Worm (Caenorhabditis elegans) whole organism, L1 larva: ENCODE results near the gene ZK512.2.
A peak's percentile ranks its signal among the peaks of the same experiment; 100 is the strongest.

Experiments used
- C04F5.9 ChIP-seq: sonication (generic microtip); optimal IDR thresholded peaks from 2 replicates; lab custom pipeline; 2016; ENCODE audit warnings: missing genetic modification characterization, missing compliant biosample characterization
- C16A3.4 ChIP-seq: fragments of 150-350 bp; optimal IDR thresholded peaks from 2 replicates; lab custom pipeline; 2014; ENCODE audit warnings: missing biosample characterization, missing genetic modification characterization
- C34B4.2 ChIP-seq: sonication (generic microtip); optimal IDR thresholded peaks from 2 replicates; lab custom pipeline; 2017; ENCODE audit warnings: mild to moderate bottlenecking, missing genetic modification characterization, missing compliant biosample characterization
- F16B12.6 ChIP-seq: fragments of 150-350 bp; optimal IDR thresholded peaks from 2 replicates; lab custom pipeline; 2014; ENCODE audit warnings: missing biosample characterization, missing genetic modification characterization
- Y116A8C.19 ChIP-seq: sonication (generic microtip); optimal IDR thresholded peaks from 2 replicates; lab custom pipeline; 2016; ENCODE audit warnings: missing compliant biosample characterization, missing genetic modification characterization, borderline replicate concordance
- ceh-8 ChIP-seq: fragments of 200-800 bp; sonication (Bioruptor generic); optimal IDR thresholded peaks from 2 replicates; lab custom pipeline; 2018; ENCODE audit warnings: mild to moderate bottlenecking, missing genetic modification characterization, moderate library complexity, missing compliant biosample characterization
- ceh-82 ChIP-seq, 3 experiments: fragments of 150-350 bp in 1 of 3; sonication (generic microtip) in 2 of 3; optimal IDR thresholded peaks; 2 replicates each; lab custom pipeline; 2014 to 2017; ENCODE audit warnings: missing biosample characterization in 3 of 3, missing genetic modification characterization in 3 of 3
- ceh-88 ChIP-seq: fragments of 200-800 bp; sonication (Bioruptor generic); IDR thresholded peaks from 2 replicates; pipeline ENCODE4 v1.3.6; 2022; ENCODE audit warnings: missing genetic modification characterization, missing compliant biosample characterization
- ceh-90 ChIP-seq: sonication (generic microtip); optimal IDR thresholded peaks from 2 replicates; lab custom pipeline; 2016; ENCODE audit warnings: missing genetic modification characterization, missing compliant biosample characterization
- dpl-1 ChIP-seq, 3 experiments: fragments of 150-350 bp in 2 of 3; sonication (generic microtip) in 1 of 3; optimal IDR thresholded peaks; 2 replicates each; lab custom pipeline; 2014 to 2017; ENCODE audit warnings: missing biosample characterization in 3 of 3, missing genetic modification characterization in 3 of 3, missing genetic modification reagents in 3 of 3
- dsc-1 ChIP-seq: sonication (generic microtip); optimal IDR thresholded peaks from 2 replicates; lab custom pipeline; 2016; ENCODE audit warnings: mild to moderate bottlenecking, missing genetic modification characterization, missing compliant biosample characterization
- efl-1 ChIP-seq, 4 experiments: fragments of 150-350 bp; optimal IDR thresholded peaks in 3 of 4; peaks in 1 of 4; 1 replicate in 1 of 4; 2 replicates in 3 of 4; lab custom pipeline; 2014; ENCODE audit warnings: missing biosample characterization in 2 of 4, missing genetic modification characterization in 2 of 4, missing genetic modification reagents in 2 of 4
- elt-2 ChIP-seq: sonication (generic microtip); optimal IDR thresholded peaks from 2 replicates; lab custom pipeline; 2016; ENCODE audit warnings: missing genetic modification characterization, mild to moderate bottlenecking, inconsistent platforms, missing compliant biosample characterization, missing genetic modification reagents
- elt-3 ChIP-seq, 6 experiments: fragments of 150-350 bp in 1 of 6; sonication (generic microtip); optimal IDR thresholded peaks; 2 replicates each; lab custom pipeline; 2017 to 2018; ENCODE audit warnings: missing biosample characterization in 6 of 6, missing genetic modification characterization in 6 of 6, inconsistent platforms in 1 of 6
- fkh-10 ChIP-seq: sonication (generic microtip); optimal IDR thresholded peaks from 2 replicates; lab custom pipeline; 2017; ENCODE audit warnings: missing biosample characterization, missing genetic modification reagents, missing genetic modification characterization
- fkh-8 ChIP-seq: sonication (generic microtip); optimal IDR thresholded peaks from 2 replicates; lab custom pipeline; 2016; ENCODE audit warnings: mild to moderate bottlenecking, missing genetic modification characterization, missing compliant biosample characterization
- fos-1 ChIP-seq: fragments of 150-350 bp; optimal IDR thresholded peaks from 2 replicates; lab custom pipeline; 2014; ENCODE audit warnings: missing biosample characterization, missing genetic modification characterization
- grh-1 ChIP-seq: fragments of 200-800 bp; sonication (Bioruptor generic); IDR thresholded peaks from 2 replicates; pipeline ENCODE4 v1.3.6; 2022; ENCODE audit warnings: missing genetic modification reagents, missing genetic modification characterization, missing compliant biosample characterization
- hlh-17 ChIP-seq: fragments of 200-800 bp; sonication (Bioruptor generic); optimal IDR thresholded peaks from 2 replicates; lab custom pipeline; 2018; ENCODE audit warnings: missing genetic modification characterization, mild to moderate bottlenecking, missing compliant biosample characterization, moderate library complexity, borderline replicate concordance
- hpl-2 ChIP-seq: fragments of 150-350 bp; optimal IDR thresholded peaks from 2 replicates; lab custom pipeline; 2014; ENCODE audit warnings: missing biosample characterization, missing genetic modification reagents, missing genetic modification characterization
- lin-14 ChIP-seq: fragments of 200-800 bp; sonication (Bioruptor generic); optimal IDR thresholded peaks from 2 replicates; lab custom pipeline; 2018; ENCODE audit warnings: mild to moderate bottlenecking, missing genetic modification characterization, moderate library complexity, missing compliant biosample characterization
- lin-35 ChIP-seq, 2 experiments: fragments of 150-350 bp; optimal IDR thresholded peaks; 2 replicates each; lab custom pipeline; 2014; ENCODE audit warnings: missing biosample characterization in 2 of 2, missing genetic modification characterization in 2 of 2, missing genetic modification reagents in 2 of 2
- lin-39 ChIP-seq: fragments of 150-350 bp; optimal IDR thresholded peaks from 2 replicates; lab custom pipeline; 2014; ENCODE audit warnings: missing biosample characterization, missing genetic modification reagents, missing genetic modification characterization
- mab-9 ChIP-seq: fragments of 200-800 bp; sonication (Bioruptor generic); IDR thresholded peaks from 2 replicates; pipeline ENCODE4 v1.3.6; 2022; ENCODE audit warnings: missing genetic modification reagents, missing genetic modification characterization, missing compliant biosample characterization
- mdl-1 ChIP-seq, 2 experiments: fragments of 150-350 bp; optimal IDR thresholded peaks; 2 replicates each; lab custom pipeline; 2014 to 2017; ENCODE audit warnings: missing biosample characterization in 2 of 2, missing genetic modification characterization in 2 of 2, inconsistent platforms in 1 of 2
- nhr-11 ChIP-seq: fragments of 150-350 bp; optimal IDR thresholded peaks from 2 replicates; lab custom pipeline; 2014; ENCODE audit warnings: missing biosample characterization, missing genetic modification characterization
- nhr-12 ChIP-seq: sonication (generic microtip); optimal IDR thresholded peaks from 2 replicates; lab custom pipeline; 2017; ENCODE audit warnings: missing biosample characterization, missing genetic modification characterization
- nhr-19 ChIP-seq: fragments of 200-800 bp; sonication (Bioruptor generic); conservative IDR thresholded peaks from 2 replicates; pipeline ENCODE4 v1.3.6; 2022; ENCODE audit warnings: missing genetic modification characterization, missing compliant biosample characterization
- nhr-28 ChIP-seq: fragments of 150-350 bp; optimal IDR thresholded peaks from 2 replicates; lab custom pipeline; 2014; ENCODE audit warnings: missing biosample characterization, missing genetic modification characterization
- nhr-76 ChIP-seq: sonication (generic microtip); optimal IDR thresholded peaks from 2 replicates; lab custom pipeline; 2017; ENCODE audit warnings: missing biosample characterization, missing genetic modification characterization
- nhr-84 ChIP-seq: sonication (generic microtip); optimal IDR thresholded peaks from 2 replicates; lab custom pipeline; 2017; ENCODE audit warnings: missing biosample characterization, missing genetic modification characterization
- nhr-85 ChIP-seq: sonication (generic microtip); peaks from one replicate; lab custom pipeline; 2016; ENCODE audit warnings: missing genetic modification characterization, inconsistent platforms, missing compliant biosample characterization
- nhr-90 ChIP-seq: sonication (generic microtip); optimal IDR thresholded peaks from 2 replicates; lab custom pipeline; 2016; ENCODE audit warnings: mild to moderate bottlenecking, missing genetic modification characterization, missing compliant biosample characterization; ENCODE audit not compliant: poor library complexity
- pag-3 ChIP-seq: sonication (generic microtip); optimal IDR thresholded peaks from 2 replicates; lab custom pipeline; 2017; ENCODE audit warnings: missing genetic modification characterization, mild to moderate bottlenecking, missing compliant biosample characterization, antibody characterized with exemption, borderline replicate concordance; ENCODE audit not compliant: insufficient read depth
- pax-3 ChIP-seq: fragments of 200-800 bp; sonication (Bioruptor generic); optimal IDR thresholded peaks from 2 replicates; lab custom pipeline; 2018; ENCODE audit warnings: mild to moderate bottlenecking, missing genetic modification characterization, moderate library complexity, missing compliant biosample characterization
- skn-1 ChIP-seq: fragments of 150-350 bp; optimal IDR thresholded peaks from 2 replicates; lab custom pipeline; 2014; ENCODE audit warnings: missing biosample characterization, missing genetic modification characterization
- snu-23 ChIP-seq: sonication (generic microtip); optimal IDR thresholded peaks from 2 replicates; lab custom pipeline; 2016; ENCODE audit warnings: missing genetic modification characterization, missing compliant biosample characterization
- sptf-1 ChIP-seq: fragments of 150-350 bp; optimal IDR thresholded peaks from 2 replicates; lab custom pipeline; 2014; ENCODE audit warnings: missing biosample characterization, missing genetic modification characterization
- swsn-7 ChIP-seq: sonication (generic microtip); optimal IDR thresholded peaks from 2 replicates; lab custom pipeline; 2016; ENCODE audit warnings: missing genetic modification characterization, missing compliant biosample characterization
- unc-130 ChIP-seq: fragments of 150-350 bp; optimal IDR thresholded peaks from 2 replicates; lab custom pipeline; 2017; ENCODE audit warnings: missing biosample characterization, missing genetic modification characterization, inconsistent platforms
- unc-86 ChIP-seq: sonication (generic microtip); optimal IDR thresholded peaks from 2 replicates; lab custom pipeline; 2016; ENCODE audit warnings: missing genetic modification characterization, missing compliant biosample characterization
- unc-98 ChIP-seq: fragments of 200-800 bp; sonication (Bioruptor generic); IDR thresholded peaks from 2 replicates; pipeline ENCODE4 v1.3.6; 2022; ENCODE audit warnings: missing genetic modification characterization, missing compliant biosample characterization
- vab-15 ChIP-seq: sonication (generic microtip); optimal IDR thresholded peaks from 2 replicates; lab custom pipeline; 2017; ENCODE audit warnings: missing genotype, mild to moderate bottlenecking, missing genetic modification characterization, missing compliant biosample characterization
- xbp-1 ChIP-seq: sonication (generic microtip); optimal IDR thresholded peaks from 2 replicates; lab custom pipeline; 2016; ENCODE audit warnings: missing genetic modification characterization, missing compliant biosample characterization
- ztf-11 ChIP-seq, 2 experiments: sonication (generic microtip); optimal IDR thresholded peaks; 2 replicates each; lab custom pipeline; 2016 to 2017; ENCODE audit warnings: missing genetic modification characterization in 2 of 2, missing biosample characterization in 1 of 2, missing compliant biosample characterization in 1 of 2
- ztf-4 ChIP-seq: fragments of 150-350 bp; optimal IDR thresholded peaks from 2 replicates; lab custom pipeline; 2014; ENCODE audit warnings: missing biosample characterization, missing genetic modification characterization

The ZK512.2 gene

ce11 chrIII:9173239-9173638 is 28.6 kb upstream of the ZK512.2 start:
- no peak for TF ChIP-seq unc-98 (GFP tag; lab: Robert Waterston, UW)
- no peak for TF ChIP-seq nhr-11 (tag; lab: Kevin White, UChicago)
- no peak for TF ChIP-seq Y116A8C.19 (tag; lab: Kevin White, UChicago)
- peak; percentile 60 for TF ChIP-seq nhr-85
- peak in 2 of 6 experiments; percentile 20 to 48 for TF ChIP-seq elt-3 (tag; optimal IDR thresholded peaks at IDR 0.05; lab: Kevin White, UChicago)
- no peak for TF ChIP-seq hlh-17 (GFP tag; lab: Kevin White, UChicago)
- TF ChIP-seq fkh-10 (GFP tag; lab: Kevin White, UChicago), result no peak
- no peak for TF ChIP-seq ceh-88
- peak; percentile 68 for TF ChIP-seq pag-3 (tag; lab: Kevin White, UChicago)
- no peak for TF ChIP-seq nhr-76 (tag; lab: Kevin White, UChicago)
- TF ChIP-seq lin-14 (GFP tag; lab: Kevin White, UChicago), result peak; percentile 23
- no peak for TF ChIP-seq dpl-1 (GFP tag; optimal IDR thresholded peaks at IDR 0.05; lab: Kevin White, UChicago)
- no peak for TF ChIP-seq snu-23

- TF ChIP-seq nhr-76 (tag; lab: Kevin White, UChicago), result no peak
- TF ChIP-seq lin-39 (tag; lab: Kevin White, UChicago), result no peak
- no peak for TF ChIP-seq F16B12.6
- TF ChIP-seq mab-9 (GFP tag; lab: Robert Waterston, UW), result no peak
- TF ChIP-seq nhr-90 (tag; lab: Kevin White, UChicago), result no peak
- TF ChIP-seq ceh-82 (tag; optimal IDR thresholded peaks at IDR 0.05; lab: Kevin White, UChicago), result no peak
- no peak for TF ChIP-seq vab-15 (tag; lab: Kevin White, UChicago)
- no peak for TF ChIP-seq C04F5.9 (tag; lab: Kevin White, UChicago)
- no peak for TF ChIP-seq ceh-88
- no peak for TF ChIP-seq nhr-19 (GFP tag; lab: Robert Waterston, UW)
- TF ChIP-seq pax-3 (tag; lab: Kevin White, UChicago), result no peak
- TF ChIP-seq C34B4.2, result no peak
- TF ChIP-seq efl-1 (optimal IDR thresholded peaks at IDR 0.05; lab: Kevin White, UChicago), result no peak
- TF ChIP-seq efl-1 (GFP tag; optimal IDR thresholded peaks at IDR 0.05 in 1 of 2; lab: Kevin White, UChicago), result no peak
- no peak for TF ChIP-seq grh-1 (GFP tag; lab: Robert Waterston, UW)
These were observed 28.1 kb upstream of the ZK512.2 start, which contains the start of gene ina-1 for ce11 chrIII:9172702-9173101. Gene ina-1 (minus strand): TSS chrIII:9172802.

- TF ChIP-seq hlh-17 (GFP tag; lab: Kevin White, UChicago) (no peak), ztf-11 (tag; optimal IDR thresholded peaks at IDR 0.05; lab: Kevin White, UChicago) (no peak), lin-35 (GFP tag; optimal IDR thresholded peaks at IDR 0.05; lab: Kevin White, UChicago) (no peak), elt-2 (tag; lab: Kevin White, UChicago) (no peak), fkh-10 (GFP tag; lab: Kevin White, UChicago) (no peak), mdl-1 (tag; optimal IDR thresholded peaks at IDR 0.05; lab: Kevin White, UChicago) (no peak), unc-130 (no peak), dsc-1 (tag; lab: Kevin White, UChicago) (peak; percentile 83), dpl-1 (GFP tag; optimal IDR thresholded peaks at IDR 0.05; lab: Kevin White, UChicago) (no peak), xbp-1 (no peak), sptf-1 (tag; lab: Kevin White, UChicago) (no peak), swsn-7 (tag; lab: Kevin White, UChicago) (no peak), ztf-4 (tag; lab: Kevin White, UChicago) (no peak), fos-1 (tag; lab: Kevin White, UChicago) (no peak), nhr-19 (GFP tag; lab: Robert Waterston, UW) (no peak), unc-86 (tag; lab: Kevin White, UChicago) (no peak), mab-9 (GFP tag; lab: Robert Waterston, UW) (no peak), skn-1 (tag; lab: Kevin White, UChicago) (no peak), ceh-8 (GFP tag; lab: Kevin White, UChicago) (no peak), C34B4.2 (no peak), nhr-84 (tag; lab: Kevin White, UChicago) (no peak), grh-1 (GFP tag; lab: Robert Waterston, UW) (no peak), pax-3 (tag; lab: Kevin White, UChicago) (peak; percentile 58), ceh-88 (no peak), lin-14 (GFP tag; lab: Kevin White, UChicago) (no peak), nhr-28 (no peak), fkh-8 (tag; lab: Kevin White, UChicago) (peak; percentile 44), hpl-2 (GFP tag; lab: Kevin White, UChicago) (no peak), C16A3.4 (tag; lab: Kevin White, UChicago) (no peak), efl-1 (optimal IDR thresholded peaks at IDR 0.05; lab: Kevin White, UChicago) (no peak), efl-1 (GFP tag; optimal IDR thresholded peaks at IDR 0.05 in 1 of 2; lab: Kevin White, UChicago) (peak in 1 of 2 experiments; percentile 69), nhr-12 (tag; lab: Kevin White, UChicago) (no peak), ceh-90 (tag; lab: Kevin White, UChicago) (no peak)
These were observed 18.1 kb upstream of the ZK512.2 start, which contains the start of gene dgk-3 for ce11 chrIII:9162634-9163118. Gene dgk-3 (plus strand): TSS chrIII:9163068.
